Fruit fly (Drosophila melanogaster) whole organism, embryonic: ENCODE measurements around the gene VhaSFD.

Experiments
- Atf-2 ChIP-seq: fragments of 200-800 bp; sonication (Bioruptor generic); optimal IDR thresholded peaks from 2 replicates; lab custom pipeline; 2016; ENCODE audit warnings: missing biosample characterization, missing genetic modification characterization
- BtbVII ChIP-seq: fragments of 200-800 bp; sonication (Bioruptor generic); optimal IDR thresholded peaks from 3 replicates; lab custom pipeline; 2017; ENCODE audit warnings: missing biosample characterization, mild to moderate bottlenecking, missing genetic modification characterization
- CG10147 ChIP-seq: fragments of 200-800 bp; sonication (Bioruptor generic); optimal IDR thresholded peaks from 2 replicates; lab custom pipeline; 2019; ENCODE audit warnings: missing biosample characterization, mild to moderate bottlenecking, missing genetic modification characterization, moderate library complexity
- CG10543 ChIP-seq: fragments of 200-800 bp; sonication (Bioruptor generic); optimal IDR thresholded peaks from 3 replicates; lab custom pipeline; 2017; ENCODE audit warnings: missing biosample characterization, mild to moderate bottlenecking, missing genetic modification characterization, moderate library complexity
- CG12299 ChIP-seq: fragments of 200-800 bp; sonication (Bioruptor generic); optimal IDR thresholded peaks from 2 replicates; lab custom pipeline; 2018; ENCODE audit warnings: missing biosample characterization, mild to moderate bottlenecking, missing genetic modification characterization
- CG16813 ChIP-seq: fragments of 200-800 bp; sonication (Bioruptor generic); IDR thresholded peaks from 3 replicates; pipeline ENCODE4 v1.3.6; 2022; ENCODE audit warnings: missing biosample characterization, missing genetic modification characterization; ENCODE audit not compliant: partially characterized antibody
- CG3163 ChIP-seq: fragments of 200-800 bp; sonication (Bioruptor generic); optimal IDR thresholded peaks from 3 replicates; lab custom pipeline; 2016; ENCODE audit warnings: missing biosample characterization, missing genetic modification characterization
- CG3281 ChIP-seq: fragments of 200-800 bp; sonication (Bioruptor generic); optimal IDR thresholded peaks from 3 replicates; lab custom pipeline; 2017; ENCODE audit warnings: missing biosample characterization, mild to moderate bottlenecking, missing genetic modification characterization
- CG43689 ChIP-seq: fragments of 200-800 bp; sonication (Bioruptor generic); IDR thresholded peaks from 2 replicates; pipeline ENCODE4 v1.3.6; 2022; ENCODE audit warnings: missing biosample characterization, missing genetic modification characterization
- CG4854 ChIP-seq: fragments of 200-800 bp; sonication (Bioruptor generic); optimal IDR thresholded peaks from 2 replicates; lab custom pipeline; 2016; ENCODE audit warnings: missing biosample characterization, missing genetic modification characterization, inconsistent platforms
- CG5953 ChIP-seq: fragments of 200-800 bp; sonication (Bioruptor generic); IDR thresholded peaks from 2 replicates; pipeline ENCODE4 v1.3.6; 2022; ENCODE audit warnings: missing biosample characterization, missing genetic modification characterization
- CG6654 ChIP-seq: fragments of 200-800 bp; sonication (Bioruptor generic); optimal IDR thresholded peaks from 2 replicates; lab custom pipeline; 2017; ENCODE audit warnings: missing biosample characterization, mild to moderate bottlenecking, missing genetic modification characterization
- CG7372 ChIP-seq: fragments of 200-800 bp; sonication (Bioruptor generic); IDR thresholded peaks from 2 replicates; pipeline ENCODE4 v1.3.6; 2022; ENCODE audit warnings: missing biosample characterization, missing genetic modification characterization
- CG8944 ChIP-seq: fragments of 200-800 bp; sonication (Bioruptor generic); optimal IDR thresholded peaks from 3 replicates; lab custom pipeline; 2016; ENCODE audit warnings: missing biosample characterization, missing genetic modification characterization
- Dek ChIP-seq: fragments of 200-800 bp; sonication (Bioruptor generic); optimal IDR thresholded peaks from 3 replicates; lab custom pipeline; 2019; ENCODE audit warnings: missing biosample characterization, mild to moderate bottlenecking, missing genetic modification characterization, moderate library complexity
- Dp ChIP-seq: fragments of 200-800 bp; sonication (Bioruptor generic); optimal IDR thresholded peaks from 2 replicates; lab custom pipeline; 2018; ENCODE audit warnings: missing biosample characterization, mild to moderate bottlenecking, missing genetic modification characterization, moderate library complexity
- Lim3 ChIP-seq: fragments of 200-800 bp; sonication (Bioruptor generic); IDR thresholded peaks from 2 replicates; pipeline ENCODE4 v1.3.6; 2022; ENCODE audit warnings: missing biosample characterization, missing genetic modification characterization
- Nf-YC ChIP-seq: fragments of 200-800 bp; optimal IDR thresholded peaks from 3 replicates; lab custom pipeline; 2019; ENCODE audit warnings: missing biosample characterization, mild to moderate bottlenecking, missing genetic modification characterization, moderate library complexity
- Pdp1 ChIP-seq, 2 experiments: fragments of 200-800 bp; sonication (Bioruptor generic); optimal IDR thresholded peaks; 3 replicates each; lab custom pipeline; 2016; ENCODE audit warnings: missing biosample characterization in 2 of 2, missing genetic modification characterization in 2 of 2, mild to moderate bottlenecking in 1 of 2, moderate library complexity in 1 of 2
- Poxn ChIP-seq: fragments of 200-800 bp; sonication (Bioruptor generic); IDR thresholded peaks from 2 replicates; pipeline ENCODE4 v1.3.6; 2022; ENCODE audit warnings: missing biosample characterization, missing genetic modification characterization
- Rfx ChIP-seq: fragments of 200-800 bp; sonication (Bioruptor generic); IDR thresholded peaks from 2 replicates; pipeline ENCODE4 v1.3.6; 2022; ENCODE audit warnings: missing biosample characterization, missing genetic modification characterization
- Sox100B ChIP-seq: fragments of 200-800 bp; sonication (Bioruptor generic); optimal IDR thresholded peaks from 3 replicates; lab custom pipeline; 2018; ENCODE audit warnings: missing biosample characterization, mild to moderate bottlenecking, missing genetic modification characterization
- Sry-β ChIP-seq: fragments of 200-800 bp; sonication (Bioruptor generic); optimal IDR thresholded peaks from 2 replicates; lab custom pipeline; 2018; ENCODE audit warnings: missing biosample characterization, mild to moderate bottlenecking, missing genetic modification characterization, moderate library complexity
- Taf1 ChIP-seq: fragments of 200-800 bp; sonication (Bioruptor generic); IDR thresholded peaks from 2 replicates; pipeline ENCODE4 v1.3.6; 2022; ENCODE audit warnings: missing biosample characterization, missing genetic modification characterization
- Trl ChIP-seq, 3 experiments: fragments of >200 bp in 2 of 3; fragments of 200-800 bp in 1 of 3; sonication (Bioruptor generic) in 1 of 3; optimal IDR thresholded peaks; 2 replicates in 1 of 3; 3 replicates in 2 of 3; lab custom pipeline; 2016 to 2017; ENCODE audit warnings: missing biosample characterization in 1 of 3, missing genetic modification characterization in 1 of 3
- ab ChIP-seq: fragments of 200-800 bp; sonication (Bioruptor generic); optimal IDR thresholded peaks from 2 replicates; lab custom pipeline; 2016; ENCODE audit warnings: missing biosample characterization, missing genetic modification characterization
- ac ChIP-seq: fragments of 200-800 bp; sonication (Bioruptor generic); optimal IDR thresholded peaks from 3 replicates; lab custom pipeline; 2017; ENCODE audit warnings: missing biosample characterization, mild to moderate bottlenecking, missing genetic modification characterization
- aop ChIP-seq: fragments of 200-800 bp; sonication (Bioruptor generic); IDR thresholded peaks from 2 replicates; pipeline ENCODE4 v1.3.6; 2022; ENCODE audit warnings: missing biosample characterization, missing genetic modification characterization
- ato ChIP-seq: fragments of 200-800 bp; sonication (Bioruptor generic); IDR thresholded peaks from 2 replicates; pipeline ENCODE4 v1.3.6; 2022; ENCODE audit warnings: missing biosample characterization, missing genetic modification characterization; ENCODE audit not compliant: partially characterized antibody
- disco-r ChIP-seq: fragments of 200-800 bp; sonication (Bioruptor generic); optimal IDR thresholded peaks from 2 replicates; lab custom pipeline; 2016; ENCODE audit warnings: missing biosample characterization, missing genetic modification characterization
- ftz-f1 ChIP-seq: fragments of 200-800 bp; sonication (Bioruptor generic); optimal IDR thresholded peaks from 2 replicates; lab custom pipeline; 2016; ENCODE audit warnings: missing biosample characterization, missing genetic modification characterization
- gsb-n ChIP-seq: fragments of 200-800 bp; sonication (Bioruptor generic); optimal IDR thresholded peaks from 3 replicates; lab custom pipeline; 2018; ENCODE audit warnings: missing biosample characterization, mild to moderate bottlenecking, missing genetic modification characterization
- jigr1 ChIP-seq: fragments of 200-800 bp; sonication (Bioruptor generic); IDR thresholded peaks from 3 replicates; pipeline ENCODE4 v1.3.6; 2022; ENCODE audit warnings: missing biosample characterization, missing genetic modification characterization
- oc ChIP-seq: fragments of 200-800 bp; sonication (Bioruptor generic); optimal IDR thresholded peaks from 2 replicates; lab custom pipeline; 2018; ENCODE audit warnings: missing biosample characterization, mild to moderate bottlenecking, missing genetic modification characterization, moderate library complexity
- odd ChIP-seq: fragments of 200-800 bp; sonication (Bioruptor generic); optimal IDR thresholded peaks from 2 replicates; lab custom pipeline; 2017; ENCODE audit warnings: missing biosample characterization, mild to moderate bottlenecking, missing genetic modification characterization
- onecut ChIP-seq: fragments of 200-800 bp; sonication (Bioruptor generic); IDR thresholded peaks from 2 replicates; pipeline ENCODE4 v1.3.6; 2022; ENCODE audit warnings: missing biosample characterization, missing genetic modification characterization
- pb ChIP-seq: fragments of 200-800 bp; sonication (Bioruptor generic); optimal IDR thresholded peaks from 3 replicates; lab custom pipeline; 2016; ENCODE audit warnings: missing biosample characterization, missing genetic modification characterization
- pho ChIP-seq: fragments of 200-800 bp; sonication (Bioruptor generic); optimal IDR thresholded peaks from 2 replicates; lab custom pipeline; 2016; ENCODE audit warnings: missing biosample characterization, missing genetic modification characterization
- pros ChIP-seq: fragments of 200-800 bp; sonication (Bioruptor generic); optimal IDR thresholded peaks from 3 replicates; lab custom pipeline; 2019; ENCODE audit warnings: missing biosample characterization, mild to moderate bottlenecking, missing genetic modification characterization, moderate library complexity
- psq ChIP-seq: fragments of 200-800 bp; sonication (Bioruptor generic); optimal IDR thresholded peaks from 2 replicates; lab custom pipeline; 2017; ENCODE audit warnings: missing biosample characterization, missing genetic modification characterization
- pum ChIP-seq: fragments of 200-800 bp; sonication (Bioruptor generic); optimal IDR thresholded peaks from 2 replicates; lab custom pipeline; 2016; ENCODE audit warnings: missing biosample characterization, missing genetic modification characterization
- sob ChIP-seq: fragments of 200-800 bp; sonication (Bioruptor generic); IDR thresholded peaks from 2 replicates; pipeline ENCODE4 v1.3.6; 2022; ENCODE audit warnings: missing biosample characterization, missing genetic modification characterization
- sug ChIP-seq: fragments of 200-800 bp; optimal IDR thresholded peaks from 2 replicates; lab custom pipeline; 2019; ENCODE audit warnings: missing biosample characterization, mild to moderate bottlenecking, missing genetic modification characterization, moderate library complexity
- ttk ChIP-seq: fragments of 200-800 bp; sonication (Bioruptor generic); IDR thresholded peaks from 2 replicates; pipeline ENCODE4 v2.1.2; 2022; ENCODE audit warnings: missing biosample characterization, missing genetic modification characterization
- unpg ChIP-seq: fragments of 200-800 bp; sonication (Bioruptor generic); optimal IDR thresholded peaks from 3 replicates; lab custom pipeline; 2018; ENCODE audit warnings: missing biosample characterization, mild to moderate bottlenecking, missing genetic modification characterization, moderate library complexity
- vfl ChIP-seq: fragments of 200-800 bp; sonication (Bioruptor generic); optimal IDR thresholded peaks from 2 replicates; lab custom pipeline; 2016; ENCODE audit warnings: missing biosample characterization, missing genetic modification characterization
- yki ChIP-seq: fragments of >200 bp; optimal IDR thresholded peaks from 3 replicates; lab custom pipeline; 2018
- zfh2 ChIP-seq: fragments of 200-800 bp; sonication (Bioruptor generic); optimal IDR thresholded peaks from 2 replicates; lab custom pipeline; 2016; ENCODE audit warnings: missing biosample characterization, missing genetic modification characterization

VhaSFD gene

DNA sequence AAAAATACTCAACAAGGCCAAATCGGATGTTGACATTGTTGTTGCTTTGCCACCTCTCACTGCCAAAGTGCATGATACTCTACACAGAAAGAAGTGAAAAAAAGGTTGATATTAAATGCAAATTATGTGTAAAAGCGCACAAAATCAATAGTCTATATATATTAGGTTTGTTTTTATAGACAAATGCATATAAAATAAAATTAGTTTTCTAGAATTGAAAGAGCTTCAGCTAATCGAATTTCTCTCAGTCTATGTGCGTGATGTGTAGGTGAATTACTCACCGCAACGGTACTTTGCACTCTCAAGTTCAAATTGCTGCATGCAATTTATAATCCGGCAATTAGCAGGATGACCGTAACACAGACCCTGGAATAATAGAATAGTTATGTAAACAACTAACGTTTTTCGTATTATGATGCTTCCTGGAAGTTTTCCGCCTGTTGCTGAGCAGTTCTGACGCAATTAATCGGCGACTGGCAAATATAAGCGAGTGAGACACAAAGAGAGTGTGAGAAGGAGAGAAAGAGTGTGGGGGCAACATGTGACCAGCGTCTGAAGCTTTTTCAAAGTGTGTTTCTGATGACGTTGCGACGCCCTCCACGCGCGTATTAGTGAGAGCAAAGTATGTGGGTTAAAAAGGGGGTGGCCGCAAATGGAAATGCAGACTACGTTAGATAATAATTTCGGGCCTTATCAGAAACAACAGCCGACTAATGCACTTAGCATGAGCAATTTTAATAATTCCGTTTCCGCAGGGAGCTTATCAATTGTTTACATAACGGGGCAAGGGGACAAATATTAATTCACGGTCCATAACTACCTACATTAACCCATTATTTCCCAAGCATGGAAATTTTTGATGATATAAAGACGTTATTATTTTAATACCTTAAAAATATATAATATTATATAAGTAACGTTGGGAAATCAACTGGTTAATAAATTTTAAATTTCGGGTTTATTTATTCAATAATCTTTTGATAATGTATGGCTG is 6.6 kb downstream of the VhaSFD start (continued):
- no peak for TF ChIP-seq ac
- TF ChIP-seq aop (GFP tag; lab: Robert Waterston, UW): peak; percentile 83
- TF ChIP-seq gsb-n (tag; lab: Kevin White, UChicago): peak; percentile 88
- peak; percentile 88 for TF ChIP-seq unpg (GFP tag; lab: Kevin White, UChicago)
- TF ChIP-seq pum (GFP tag; lab: Kevin White, UChicago): peak; percentile 87
- TF ChIP-seq Sry-β (GFP tag; lab: Kevin White, UChicago): peak; percentile 30
- peak; percentile 64 for TF ChIP-seq Nf-YC
- TF ChIP-seq CG6654 (GFP tag; lab: Kevin White, UChicago): peak; percentile 76
- peak; percentile 85 for TF ChIP-seq CG7372 (GFP tag; lab: Robert Waterston, UW)
- TF ChIP-seq CG8944: peak; percentile 52
- TF ChIP-seq CG12299 (tag; lab: Kevin White, UChicago): peak; percentile 78
- peak; percentile 48; the same call in 1 of the 2 replicates for TF ChIP-seq CG43689 (GFP tag; lab: Robert Waterston, UW)
- TF ChIP-seq ab (GFP tag; lab: Kevin White, UChicago): no peak
- TF ChIP-seq CG4854 (GFP tag; lab: Kevin White, UChicago): peak; percentile 78
- TF ChIP-seq Poxn (GFP tag; lab: Robert Waterston, UW): peak; percentile 34; the same call in 1 of the 2 replicates
- peak; percentile 79 for TF ChIP-seq pho (GFP tag; lab: Kevin White, UChicago)
- TF ChIP-seq jigr1 (GFP tag; lab: Robert Waterston, UW): peak; percentile 81; the same call in 2 of the 3 replicates
- TF ChIP-seq yki (lab: Kevin White, UChicago): no peak
- peak; percentile 28 to 33 for TF ChIP-seq Trl (optimal IDR thresholded peaks at IDR 0.05; lab: Kevin White, UChicago)
- TF ChIP-seq Trl (GFP tag; optimal IDR thresholded peaks at IDR 0.05; lab: Kevin White, UChicago): peak; percentile 76
- peak; percentile 64 for TF ChIP-seq sug (tag; lab: Kevin White, UChicago)
- peak; percentile 22 for TF ChIP-seq pb (GFP tag; lab: Kevin White, UChicago)
- TF ChIP-seq CG10543 (GFP tag; lab: Kevin White, UChicago): no peak
- TF ChIP-seq BtbVII (GFP tag; lab: Kevin White, UChicago): peak; percentile 69
- peak; percentile 80 for TF ChIP-seq odd (GFP tag; lab: Kevin White, UChicago)
- peak; percentile 88 for TF ChIP-seq CG3281 (GFP tag; lab: Kevin White, UChicago)
- peak; percentile 96 for TF ChIP-seq CG5953 (GFP tag; lab: Robert Waterston, UW)
- peak; percentile 81 for TF ChIP-seq Atf-2 (GFP tag; lab: Kevin White, UChicago)
- TF ChIP-seq psq (GFP tag; lab: Kevin White, UChicago): peak; percentile 61
- TF ChIP-seq Pdp1 (GFP tag; optimal IDR thresholded peaks at IDR 0.05; lab: Kevin White, UChicago): peak; percentile 79 to 87
- peak; percentile 88 for TF ChIP-seq onecut (GFP tag; lab: Robert Waterston, UW)
- TF ChIP-seq disco-r (GFP tag; lab: Kevin White, UChicago): peak; percentile 71
- peak; percentile 91 for TF ChIP-seq sob (GFP tag; lab: Robert Waterston, UW)
- no peak for TF ChIP-seq ftz-f1 (GFP tag; lab: Kevin White, UChicago)
- peak; percentile 85 for TF ChIP-seq Dek (tag; lab: Kevin White, UChicago)
- no peak for TF ChIP-seq ato (GFP tag; lab: Robert Waterston, UW)
- peak; percentile 72 for TF ChIP-seq Lim3
- peak; percentile 22 for TF ChIP-seq vfl
- TF ChIP-seq Taf1 (GFP tag; lab: Robert Waterston, UW): peak; percentile 86
- peak; percentile 94 for TF ChIP-seq Rfx (GFP tag; lab: Robert Waterston, UW)
- no peak for TF ChIP-seq CG16813
- TF ChIP-seq Dp (GFP tag; lab: Kevin White, UChicago): no peak
- peak; percentile 86 for TF ChIP-seq CG10147 (GFP tag; lab: Kevin White, UChicago)
- no peak for TF ChIP-seq pros
- TF ChIP-seq zfh2 (GFP tag; lab: Kevin White, UChicago): peak; percentile 39
- peak; percentile 94 for TF ChIP-seq ttk (GFP tag; lab: Robert Waterston, UW)
- no peak for TF ChIP-seq CG3163
- TF ChIP-seq Sox100B (GFP tag; lab: Kevin White, UChicago): peak; percentile 91
- TF ChIP-seq oc (tag; lab: Kevin White, UChicago): peak; percentile 96
